Worm (Caenorhabditis elegans) whole organism, L2 larva: ENCODE measurements around the gene fbxa-139.

Source experiments
- C34F6.9 ChIP-seq: fragments of 150-350 bp; optimal IDR thresholded peaks from 2 replicates; lab custom pipeline; 2014; ENCODE audit warnings: missing biosample characterization, missing genetic modification characterization
- F13H6.1 ChIP-seq: sonication (generic microtip); optimal IDR thresholded peaks from 2 replicates; lab custom pipeline; 2016; ENCODE audit warnings: missing genetic modification characterization, missing compliant biosample characterization
- Y55F3AM.14 ChIP-seq: fragments of 200-800 bp; sonication (Bioruptor generic); optimal IDR thresholded peaks from 2 replicates; lab custom pipeline; 2018; ENCODE audit warnings: mild to moderate bottlenecking, missing genetic modification characterization, missing compliant biosample characterization
- ZK546.5 ChIP-seq: sonication (generic microtip); optimal IDR thresholded peaks from 2 replicates; lab custom pipeline; 2017; ENCODE audit warnings: missing biosample characterization, missing genetic modification characterization
- aly-2 ChIP-seq: fragments of 150-350 bp; optimal IDR thresholded peaks from 2 replicates; lab custom pipeline; 2014; ENCODE audit warnings: missing biosample characterization, missing genetic modification characterization
- blmp-1 ChIP-seq: sonication (generic microtip); optimal IDR thresholded peaks from 2 replicates; lab custom pipeline; 2017; ENCODE audit warnings: missing genetic modification characterization, mild to moderate bottlenecking, missing compliant biosample characterization, antibody characterized with exemption, moderate library complexity; ENCODE audit not compliant: insufficient read depth
- crh-2 ChIP-seq: sonication (generic microtip); optimal IDR thresholded peaks from 2 replicates; lab custom pipeline; 2017; ENCODE audit warnings: missing biosample characterization, missing genetic modification characterization
- dmd-4 ChIP-seq: sonication (generic microtip); optimal IDR thresholded peaks from 2 replicates; lab custom pipeline; 2017; ENCODE audit warnings: missing biosample characterization, missing genetic modification characterization
- egl-27 ChIP-seq: sonication (generic microtip); optimal IDR thresholded peaks from 3 replicates; lab custom pipeline; 2017; ENCODE audit warnings: missing biosample characterization, missing genetic modification reagents, missing genetic modification characterization
- elt-1 ChIP-seq: fragments of 150-350 bp; optimal IDR thresholded peaks from 2 replicates; lab custom pipeline; 2014; ENCODE audit warnings: missing biosample characterization, missing genetic modification characterization
- elt-3 ChIP-seq: sonication (generic microtip); optimal IDR thresholded peaks from 2 replicates; lab custom pipeline; 2017; ENCODE audit warnings: missing biosample characterization, missing genetic modification characterization
- fos-1 ChIP-seq: fragments of 150-350 bp; optimal IDR thresholded peaks from 2 replicates; lab custom pipeline; 2014; ENCODE audit warnings: missing biosample characterization, missing genetic modification characterization
- gmeb-1 ChIP-seq: fragments of 150-350 bp; optimal IDR thresholded peaks from 2 replicates; lab custom pipeline; 2014; ENCODE audit warnings: missing biosample characterization, missing genetic modification characterization
- lin-11 ChIP-seq: fragments of 150-350 bp; sonication (generic microtip); optimal IDR thresholded peaks from 2 replicates; lab custom pipeline; 2014; ENCODE audit warnings: missing biosample characterization, missing genetic modification characterization, inconsistent platforms, mixed read lengths
- lin-13 ChIP-seq: fragments of 150-350 bp; optimal IDR thresholded peaks from 2 replicates; lab custom pipeline; 2014; ENCODE audit warnings: missing biosample characterization, missing genetic modification reagents, missing genetic modification characterization
- lin-39 ChIP-seq: fragments of 150-350 bp; optimal IDR thresholded peaks from 2 replicates; lab custom pipeline; 2014; ENCODE audit warnings: missing biosample characterization, missing genetic modification reagents, missing genetic modification characterization
- lsy-2 ChIP-seq, 2 experiments: fragments of 150-350 bp in 1 of 2; sonication (generic microtip) in 1 of 2; optimal IDR thresholded peaks; 2 replicates each; lab custom pipeline; 2014 to 2017; ENCODE audit warnings: missing biosample characterization in 2 of 2, missing genetic modification characterization in 2 of 2
- mbf-1 ChIP-seq: sonication (generic microtip); optimal IDR thresholded peaks from 2 replicates; lab custom pipeline; 2017; ENCODE audit warnings: missing biosample characterization, missing genetic modification characterization
- mdl-1 ChIP-seq, 2 experiments: fragments of 150-350 bp in 1 of 2; sonication (generic microtip) in 1 of 2; optimal IDR thresholded peaks; 2 replicates each; lab custom pipeline; 2017; ENCODE audit warnings: missing biosample characterization in 2 of 2, missing genetic modification characterization in 2 of 2
- nhr-10 ChIP-seq: sonication (generic microtip); optimal IDR thresholded peaks from 2 replicates; lab custom pipeline; 2017; ENCODE audit warnings: missing biosample characterization, missing genetic modification characterization
- nhr-11 ChIP-seq: fragments of 150-350 bp; optimal IDR thresholded peaks from 2 replicates; lab custom pipeline; 2014; ENCODE audit warnings: missing biosample characterization, missing genetic modification characterization
- nhr-12 ChIP-seq: fragments of 150-350 bp; optimal IDR thresholded peaks from 2 replicates; lab custom pipeline; 2014; ENCODE audit warnings: missing biosample characterization, missing genetic modification characterization
- nhr-129 ChIP-seq: fragments of 150-350 bp; optimal IDR thresholded peaks from 2 replicates; lab custom pipeline; 2014; ENCODE audit warnings: missing biosample characterization, missing genetic modification characterization
- nhr-21 ChIP-seq: fragments of 150-350 bp; optimal IDR thresholded peaks from 2 replicates; lab custom pipeline; 2014; ENCODE audit warnings: missing biosample characterization, missing genetic modification characterization
- nhr-23 ChIP-seq: fragments of 150-350 bp; optimal IDR thresholded peaks from 2 replicates; lab custom pipeline; 2014; ENCODE audit warnings: missing biosample characterization, missing genetic modification reagents, missing genetic modification characterization
- nhr-237 ChIP-seq: fragments of 150-350 bp; optimal IDR thresholded peaks from 2 replicates; lab custom pipeline; 2014; ENCODE audit warnings: missing biosample characterization, missing genetic modification characterization
- nhr-25 ChIP-seq: fragments of 150-350 bp; sonication (generic microtip); optimal IDR thresholded peaks from 3 replicates; lab custom pipeline; 2014; ENCODE audit warnings: missing biosample characterization, missing genetic modification characterization
- nhr-6 ChIP-seq: fragments of 150-350 bp; optimal IDR thresholded peaks from 2 replicates; lab custom pipeline; 2014; ENCODE audit warnings: missing biosample characterization, missing genetic modification characterization
- nhr-77 ChIP-seq: fragments of 150-350 bp; optimal IDR thresholded peaks from 2 replicates; lab custom pipeline; 2014; ENCODE audit warnings: missing biosample characterization, missing genetic modification characterization
- sem-4 ChIP-seq: fragments of 150-350 bp; optimal IDR thresholded peaks from 2 replicates; lab custom pipeline; 2014; ENCODE audit warnings: missing biosample characterization, missing genetic modification reagents, missing genetic modification characterization
- skn-1 ChIP-seq: sonication (generic microtip); optimal IDR thresholded peaks from 2 replicates; lab custom pipeline; 2017; ENCODE audit warnings: missing biosample characterization, missing genetic modification characterization
- sma-3 ChIP-seq: sonication (generic microtip); optimal IDR thresholded peaks from 2 replicates; lab custom pipeline; 2016; ENCODE audit warnings: missing genetic modification reagents, missing genetic modification characterization, missing compliant biosample characterization
- sma-9 ChIP-seq, 2 experiments: fragments of 150-350 bp in 1 of 2; sonication (generic microtip) in 1 of 2; optimal IDR thresholded peaks; 2 replicates each; lab custom pipeline; 2014 to 2016; ENCODE audit warnings: missing genetic modification characterization in 2 of 2, mild to moderate bottlenecking in 1 of 2, missing biosample characterization in 1 of 2, missing compliant biosample characterization in 1 of 2, missing genetic modification reagents in 1 of 2, moderate library complexity in 1 of 2
- snpc-4 ChIP-seq: fragments of 150-350 bp; optimal IDR thresholded peaks from 2 replicates; lab custom pipeline; 2014; ENCODE audit warnings: missing biosample characterization, missing genetic modification characterization
- unc-39 ChIP-seq: fragments of 150-350 bp; optimal IDR thresholded peaks from 2 replicates; lab custom pipeline; 2014; ENCODE audit warnings: missing biosample characterization, missing genetic modification characterization
- unc-55 ChIP-seq: fragments of 150-350 bp; sonication (generic microtip); optimal IDR thresholded peaks from 3 replicates; lab custom pipeline; 2014; ENCODE audit warnings: missing biosample characterization, missing genetic modification reagents, missing genetic modification characterization
- unc-62 ChIP-seq: fragments of 150-350 bp; optimal IDR thresholded peaks from 2 replicates; lab custom pipeline; 2014; ENCODE audit warnings: missing biosample characterization, missing genetic modification reagents, missing genetic modification characterization
- zag-1 ChIP-seq: fragments of 150-350 bp; optimal IDR thresholded peaks from 2 replicates; lab custom pipeline; 2014; ENCODE audit warnings: missing biosample characterization, missing genetic modification characterization
- ztf-11 ChIP-seq: sonication (generic microtip); optimal IDR thresholded peaks from 2 replicates; lab custom pipeline; 2017; ENCODE audit warnings: missing biosample characterization, missing genetic modification characterization
- ztf-4 ChIP-seq: fragments of 150-350 bp; optimal IDR thresholded peaks from 2 replicates; lab custom pipeline; 2014; ENCODE audit warnings: missing biosample characterization, missing genetic modification characterization

The fbxa-139 gene

DNA sequence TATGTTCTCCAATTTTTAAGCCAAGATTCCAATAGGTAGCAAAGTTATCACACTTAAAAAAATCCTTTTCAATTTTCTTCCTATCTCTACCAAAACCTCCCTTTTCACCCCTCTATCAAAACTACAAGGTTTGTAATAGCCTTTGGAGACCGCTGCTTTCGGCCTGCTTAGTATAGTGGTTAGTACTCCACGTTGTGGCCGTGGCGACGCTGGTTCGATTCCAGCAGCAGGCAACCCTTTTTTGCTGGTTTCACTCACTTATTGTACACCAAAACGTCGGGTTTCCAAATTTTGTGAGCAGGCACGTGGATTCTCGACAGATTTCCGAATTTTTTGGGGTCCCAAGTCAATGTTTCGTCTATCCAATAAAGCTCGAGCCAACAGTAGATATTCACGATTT, 40.6 kb downstream of the fbxa-139 start:
- TF ChIP-seq nhr-77 (no peak), crh-2 (peak; percentile 37), nhr-25 (tag; lab: Kevin White, UChicago) (no peak), nhr-129 (tag; lab: Kevin White, UChicago) (peak; percentile 55), unc-55 (GFP tag; lab: Kevin White, UChicago) (peak; percentile 26), gmeb-1 (tag; lab: Kevin White, UChicago) (peak; percentile 20), lsy-2 (tag; optimal IDR thresholded peaks at IDR 0.05; lab: Kevin White, UChicago) (peak in 1 of 2 experiments; percentile 20), skn-1 (tag; lab: Kevin White, UChicago) (no peak), sma-9 (GFP tag; optimal IDR thresholded peaks at IDR 0.05; lab: Kevin White, UChicago) (peak; percentile 3), sma-9 (tag; optimal IDR thresholded peaks at IDR 0.05; lab: Kevin White, UChicago) (no peak)

- TF ChIP-seq Y55F3AM.14 (GFP tag; lab: Kevin White, UChicago) = peak; percentile 33
- TF ChIP-seq unc-55 (GFP tag; lab: Kevin White, UChicago) = peak; percentile 13
- no peak for TF ChIP-seq nhr-6 (tag; lab: Kevin White, UChicago)
- no peak for TF ChIP-seq ztf-11 (tag; lab: Kevin White, UChicago)
- peak; percentile 57 for TF ChIP-seq sma-9 (GFP tag; optimal IDR thresholded peaks at IDR 0.05; lab: Kevin White, UChicago)
- TF ChIP-seq sma-9 (tag; optimal IDR thresholded peaks at IDR 0.05; lab: Kevin White, UChicago) = no peak
- TF ChIP-seq elt-3 (tag; lab: Kevin White, UChicago) = no peak
- TF ChIP-seq gmeb-1 (tag; lab: Kevin White, UChicago) = peak; percentile 56
- peak; percentile 25 for TF ChIP-seq C34F6.9
- TF ChIP-seq nhr-12 (tag; lab: Kevin White, UChicago) = no peak
- TF ChIP-seq unc-39 (tag; lab: Kevin White, UChicago) = no peak
- TF ChIP-seq aly-2 = no peak
- peak; percentile 58 for TF ChIP-seq nhr-129 (tag; lab: Kevin White, UChicago)
- TF ChIP-seq sem-4 (tag; lab: Kevin White, UChicago) = no peak
- TF ChIP-seq elt-1 = no peak
- no peak for TF ChIP-seq nhr-10 (tag; lab: Kevin White, UChicago)
- no peak for TF ChIP-seq F13H6.1
- TF ChIP-seq sma-3 (GFP tag; lab: Kevin White, UChicago) = peak; percentile 5
- TF ChIP-seq lsy-2 (tag; optimal IDR thresholded peaks at IDR 0.05; lab: Kevin White, UChicago) = peak; percentile 39 to 44
- peak; percentile 59 for TF ChIP-seq lin-13 (GFP tag; lab: Kevin White, UChicago)
- TF ChIP-seq egl-27 = no peak
- TF ChIP-seq skn-1 (tag; lab: Kevin White, UChicago) = no peak
- no peak for TF ChIP-seq ztf-4 (tag; lab: Kevin White, UChicago)
- no peak for TF ChIP-seq ZK546.5 (tag; lab: Kevin White, UChicago)
- no peak for TF ChIP-seq dmd-4 (tag; lab: Kevin White, UChicago)
- TF ChIP-seq fos-1 (tag; lab: Kevin White, UChicago) = peak; percentile 23
- TF ChIP-seq snpc-4 (tag; lab: Kevin White, UChicago) = no peak
- no peak for TF ChIP-seq zag-1 (tag; lab: Kevin White, UChicago)
These were observed 42.8 kb downstream of the fbxa-139 start for ce11 chrV:15551642-15552041.

DNA sequence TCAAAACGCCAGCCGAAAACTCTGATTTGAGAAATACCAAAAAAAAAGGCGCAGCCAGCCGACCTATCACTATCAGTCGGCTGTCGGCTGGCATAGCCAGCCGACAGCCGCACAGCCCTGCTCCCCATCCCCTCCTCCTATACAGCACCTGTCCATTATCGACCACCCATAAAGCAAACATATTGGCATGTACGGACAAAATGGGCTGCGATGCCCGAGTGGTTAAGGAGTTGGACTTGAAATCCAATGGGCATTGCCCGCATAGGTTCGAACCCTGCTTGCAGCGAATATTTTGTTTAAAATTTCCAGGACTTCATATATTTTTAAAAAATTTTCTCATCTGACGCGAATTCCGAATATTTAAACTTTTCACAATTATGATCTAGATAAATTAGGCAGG, 44.1 kb downstream of the fbxa-139 start:
- no peak for TF ChIP-seq dmd-4 (tag; lab: Kevin White, UChicago)
- no peak for TF ChIP-seq lin-39 (tag; lab: Kevin White, UChicago)
- no peak for TF ChIP-seq gmeb-1 (tag; lab: Kevin White, UChicago)
- no peak for TF ChIP-seq mdl-1 (tag; optimal IDR thresholded peaks at IDR 0.05; lab: Kevin White, UChicago)
- no peak for TF ChIP-seq ZK546.5 (tag; lab: Kevin White, UChicago)
- no peak for TF ChIP-seq mbf-1 (tag; lab: Kevin White, UChicago)
- TF ChIP-seq lin-13 (GFP tag; lab: Kevin White, UChicago) = no peak
- no peak for TF ChIP-seq C34F6.9
- no peak for TF ChIP-seq sma-9 (GFP tag; optimal IDR thresholded peaks at IDR 0.05; lab: Kevin White, UChicago)
- TF ChIP-seq sma-9 (tag; optimal IDR thresholded peaks at IDR 0.05; lab: Kevin White, UChicago) = no peak
- no peak for TF ChIP-seq crh-2
- TF ChIP-seq nhr-77 = no peak
- TF ChIP-seq zag-1 (tag; lab: Kevin White, UChicago) = no peak
- TF ChIP-seq nhr-237 (tag; lab: Kevin White, UChicago) = no peak
- no peak for TF ChIP-seq nhr-12 (tag; lab: Kevin White, UChicago)

DNA sequence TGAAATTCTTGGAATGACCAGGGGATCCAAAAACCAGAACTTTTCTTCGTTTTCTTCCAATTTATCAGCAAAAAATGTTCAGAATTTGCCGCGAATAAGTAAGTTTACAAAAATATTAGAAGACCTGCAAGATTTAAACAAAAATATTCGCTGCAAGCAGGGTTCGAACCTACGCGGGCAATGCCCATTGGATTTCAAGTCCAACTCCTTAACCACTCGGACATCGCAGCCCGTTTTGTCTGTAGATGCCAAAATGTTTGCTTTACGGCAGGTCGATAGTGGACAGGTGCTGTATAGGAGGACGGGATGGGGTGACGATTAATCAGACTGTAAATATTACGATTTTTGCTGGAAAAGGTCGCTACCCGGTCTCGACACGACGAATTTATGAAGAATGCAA, 46.7 kb downstream of the fbxa-139 start:
- TF ChIP-seq snpc-4 (tag; lab: Kevin White, UChicago) (no peak), nhr-23 (tag; lab: Kevin White, UChicago) (no peak), lin-39 (tag; lab: Kevin White, UChicago) (no peak), lin-11 (tag; lab: Kevin White, UChicago) (no peak), elt-3 (tag; lab: Kevin White, UChicago) (no peak), sem-4 (tag; lab: Kevin White, UChicago) (no peak), sma-3 (GFP tag; lab: Kevin White, UChicago) (no peak), unc-55 (GFP tag; lab: Kevin White, UChicago) (no peak), blmp-1 (no peak), nhr-6 (tag; lab: Kevin White, UChicago) (no peak), nhr-10 (tag; lab: Kevin White, UChicago) (no peak), nhr-21 (no peak), C34F6.9 (no peak), nhr-11 (tag; lab: Kevin White, UChicago) (no peak), unc-62 (no peak)
- TF ChIP-seq, all 48 proteins: peak for 0
